Worm (Caenorhabditis elegans) whole organism, mixed stage, embryonic: Measurements from ENCODE around the gene F55G7.1.

Experiments
- M03D4.4 ChIP-seq: sonication (generic microtip); optimal IDR thresholded peaks from 2 replicates; lab custom pipeline; 2017; ENCODE audit warnings: mild to moderate bottlenecking, missing genetic modification characterization, missing compliant biosample characterization
- blmp-1 ChIP-seq: fragments of 150-350 bp; optimal IDR thresholded peaks from 2 replicates; lab custom pipeline; 2014; ENCODE audit warnings: missing biosample characterization, missing genetic modification characterization
- elt-1 ChIP-seq: sonication (generic microtip); optimal IDR thresholded peaks from 2 replicates; lab custom pipeline; 2017; ENCODE audit warnings: missing genetic modification characterization, mild to moderate bottlenecking, missing compliant biosample characterization, antibody characterized with exemption, moderate library complexity, borderline replicate concordance; ENCODE audit not compliant: insufficient read depth
- elt-3 ChIP-seq: fragments of 150-350 bp; optimal IDR thresholded peaks from 2 replicates; lab custom pipeline; 2014; ENCODE audit warnings: missing biosample characterization, missing genetic modification characterization
- flh-1 ChIP-seq: fragments of 200-800 bp; sonication (Bioruptor generic); optimal IDR thresholded peaks from 2 replicates; lab custom pipeline; 2018; ENCODE audit warnings: mild to moderate bottlenecking, missing genetic modification characterization, moderate library complexity, missing compliant biosample characterization
- lsy-2 ChIP-seq: fragments of 150-350 bp; optimal IDR thresholded peaks from 2 replicates; lab custom pipeline; 2014; ENCODE audit warnings: missing biosample characterization, missing genetic modification characterization
- mep-1 ChIP-seq: fragments of 150-350 bp; optimal IDR thresholded peaks from 2 replicates; lab custom pipeline; 2017; ENCODE audit warnings: missing biosample characterization, missing genetic modification reagents, missing genetic modification characterization, inconsistent platforms
- pha-4 ChIP-seq: fragments of 150-350 bp; optimal IDR thresholded peaks from 2 replicates; lab custom pipeline; 2018; ENCODE audit warnings: missing biosample characterization, missing genetic modification reagents, missing genetic modification characterization
- sem-2 ChIP-seq: fragments of 200-800 bp; sonication (Bioruptor generic); optimal IDR thresholded peaks from 2 replicates; lab custom pipeline; 2018; ENCODE audit warnings: mild to moderate bottlenecking, missing genetic modification characterization, missing compliant biosample characterization
- snpc-4 ChIP-seq: fragments of 150-350 bp; optimal IDR thresholded peaks from 2 replicates; lab custom pipeline; 2014; ENCODE audit warnings: missing biosample characterization, missing genetic modification characterization
- tbx-8 ChIP-seq: fragments of 200-800 bp; sonication (Bioruptor generic); optimal IDR thresholded peaks from 2 replicates; lab custom pipeline; 2018; ENCODE audit warnings: mild to moderate bottlenecking, missing genetic modification characterization, moderate library complexity, missing compliant biosample characterization
- unc-62 ChIP-seq: fragments of 150-350 bp; optimal IDR thresholded peaks from 2 replicates; lab custom pipeline; 2014; ENCODE audit warnings: missing biosample characterization, missing genetic modification reagents, missing genetic modification characterization
- zip-8 ChIP-seq: fragments of 150-350 bp; optimal IDR thresholded peaks from 2 replicates; lab custom pipeline; 2014; ENCODE audit warnings: missing biosample characterization, missing genetic modification characterization
- ztf-11 ChIP-seq: fragments of 150-350 bp; optimal IDR thresholded peaks from 2 replicates; lab custom pipeline; 2014; ENCODE audit warnings: missing biosample characterization, missing genetic modification characterization

DNA sequence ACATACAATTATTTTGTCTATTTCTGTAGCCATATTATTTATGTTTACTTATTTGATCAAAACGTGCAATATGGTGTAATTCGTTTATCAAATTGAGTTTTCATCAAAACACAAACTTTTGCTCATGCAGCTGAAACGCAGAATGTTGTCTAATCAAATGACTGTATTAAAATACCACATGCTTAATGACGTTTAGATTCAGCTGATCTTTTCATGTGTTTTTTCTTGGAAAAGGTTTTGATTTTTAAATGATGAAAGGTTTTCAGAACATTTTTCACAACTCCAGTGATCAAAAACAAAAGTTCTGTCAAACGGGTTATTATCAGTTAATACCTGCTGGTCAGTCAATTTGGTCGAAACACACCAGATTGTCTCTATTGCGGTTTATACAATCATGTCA is 49.0 kb upstream of the F55G7.1 start, which contains the start of gene Y62H9A.1:
- TF ChIP-seq unc-62 (GFP tag; lab: Kevin White, UChicago) (no peak), pha-4 (no peak), lsy-2 (tag; lab: Kevin White, UChicago) (no peak), elt-3 (no peak), sem-2 (GFP tag; lab: Kevin White, UChicago) (no peak), tbx-8 (no peak), ztf-11 (tag; lab: Kevin White, UChicago) (no peak), elt-1 (no peak), mep-1 (tag; lab: Kevin White, UChicago) (no peak), snpc-4 (tag; lab: Kevin White, UChicago) (no peak), zip-8 (tag; lab: Kevin White, UChicago) (no peak), blmp-1 (no peak), M03D4.4 (tag; lab: Kevin White, UChicago) (no peak), flh-1 (GFP tag; lab: Kevin White, UChicago) (no peak)
